Fruit fly (Drosophila melanogaster) ovary, adult (tissue): ENCODE results near the gene mdu.

ENCODE experiments used
- CG17801 ChIP-seq: fragments of 200-800 bp; optimal IDR thresholded peaks from 2 replicates; lab custom pipeline; 2019; ENCODE audit warnings: missing biosample characterization, mild to moderate bottlenecking, missing genetic modification characterization, moderate library complexity; ENCODE audit not compliant: partially characterized antibody

Gene mdu

DNA sequence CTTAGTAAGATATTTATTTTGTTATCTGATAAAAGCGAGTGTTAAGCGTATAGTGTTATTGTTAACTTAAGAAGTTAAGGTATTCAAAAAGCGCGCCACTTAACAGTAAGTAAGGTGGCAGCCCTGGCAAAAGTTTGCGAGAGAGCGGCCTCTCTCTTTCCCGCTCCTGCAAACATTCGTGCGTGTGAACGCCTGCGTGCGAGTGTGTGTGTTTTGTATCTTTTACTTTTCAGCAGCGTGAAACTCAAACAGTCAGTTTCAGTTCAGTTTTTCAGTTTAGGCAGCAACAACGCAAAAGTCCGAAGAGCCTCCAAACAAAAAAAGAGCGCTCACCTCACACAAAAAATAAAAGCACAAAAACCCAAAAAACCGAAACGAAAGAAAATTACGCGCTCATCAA is 25.6 kb upstream of the mdu start:
- TF ChIP-seq CG17801 (GFP tag; lab: Kevin White, UChicago), result no peak

DNA sequence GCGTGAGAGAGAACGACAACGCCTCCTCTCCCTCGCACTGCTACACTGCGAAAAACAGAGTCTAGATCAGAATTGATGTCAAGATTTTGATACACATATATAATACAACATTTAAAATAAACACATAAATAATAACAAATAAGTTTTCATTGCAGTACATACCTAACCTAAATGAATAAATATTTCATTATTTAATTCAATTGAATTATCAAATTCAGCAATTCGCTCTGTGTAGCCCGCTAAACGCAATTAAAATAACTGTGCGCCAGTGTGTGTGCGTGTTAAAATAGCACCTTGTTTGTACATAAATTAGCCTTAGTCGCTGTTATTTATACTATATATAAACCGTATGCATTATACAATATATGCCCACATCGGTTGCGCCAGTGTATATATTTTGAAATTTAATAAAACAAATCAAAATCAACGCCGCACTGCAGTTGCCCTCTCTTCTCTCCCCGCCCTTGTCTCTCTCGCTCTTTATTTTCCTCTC is 24.7 kb upstream of the mdu start:
- TF ChIP-seq CG17801 (GFP tag; lab: Kevin White, UChicago), result peak; percentile 98

DNA sequence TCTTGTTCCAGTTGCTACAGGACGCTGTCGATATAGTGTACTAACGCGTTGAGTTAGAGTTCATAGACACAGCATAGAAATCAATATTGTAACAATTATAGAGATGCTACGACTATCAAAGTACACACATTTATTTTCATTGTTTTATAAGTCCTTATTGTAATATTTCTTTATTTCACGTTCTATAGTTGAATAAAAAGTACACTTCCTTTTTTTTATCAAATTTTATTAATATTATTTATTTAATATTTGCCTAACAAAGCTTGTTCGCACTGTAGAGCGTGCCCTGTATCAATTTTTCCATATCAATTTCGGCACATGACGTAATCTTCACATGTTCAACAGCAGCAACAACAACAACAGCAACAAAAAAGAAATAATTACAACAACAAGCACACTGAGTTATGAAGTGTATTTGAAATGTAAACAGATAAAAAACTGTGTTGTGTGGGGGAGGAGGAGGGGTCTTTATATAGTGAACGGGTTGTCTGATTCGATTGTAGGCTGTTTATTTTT is 23.0 kb upstream of the mdu start:
- peak; percentile 46 for TF ChIP-seq CG17801 (GFP tag; lab: Kevin White, UChicago)

- TF ChIP-seq CG17801 (GFP tag; lab: Kevin White, UChicago), result no peak
These were observed 16.7 kb upstream of the mdu start for dm6 chrX:12480282-12480681.

DNA sequence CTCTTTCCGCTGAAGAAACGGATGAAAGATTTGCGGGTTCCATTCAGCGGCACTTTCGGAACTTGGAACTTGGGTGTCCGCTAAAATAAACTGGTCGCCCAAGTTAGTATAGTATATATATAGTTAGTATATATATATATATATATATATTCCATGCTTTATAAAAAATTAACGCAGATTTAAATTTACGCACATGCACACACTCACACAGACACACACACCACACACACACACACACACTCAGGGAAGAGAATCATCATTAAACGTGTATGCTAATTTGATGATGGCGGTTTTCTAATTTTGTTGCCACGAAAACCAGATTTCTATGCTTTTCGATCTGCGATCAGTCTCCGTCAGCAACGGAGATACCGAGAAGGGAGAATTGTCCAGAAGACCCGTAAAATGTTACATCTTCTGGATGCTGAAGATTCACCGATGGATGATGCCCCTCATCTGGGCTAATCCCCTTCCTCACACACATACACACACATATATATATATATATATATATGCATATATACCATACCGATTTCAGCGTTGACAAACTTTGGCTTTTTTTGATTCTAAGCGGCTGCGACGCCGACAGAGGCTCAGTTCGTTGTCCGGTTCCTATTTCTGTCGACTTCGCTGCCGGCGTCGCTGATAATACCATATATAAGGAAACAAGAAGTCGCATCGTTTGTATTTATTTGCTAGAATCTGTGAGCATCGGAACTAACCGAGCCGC is 10.5 kb upstream of the mdu start, which contains the start of gene Cpr11A:
Cpr11A (plus strand) TSS at position 677 of the 727 bp plus-strand sequence.
- TF ChIP-seq CG17801 (GFP tag; lab: Kevin White, UChicago), result no peak

dm6 chrX:12487485-12487884 is 9.5 kb upstream of the mdu start:
- TF ChIP-seq CG17801 (GFP tag; lab: Kevin White, UChicago), result no peak

DNA sequence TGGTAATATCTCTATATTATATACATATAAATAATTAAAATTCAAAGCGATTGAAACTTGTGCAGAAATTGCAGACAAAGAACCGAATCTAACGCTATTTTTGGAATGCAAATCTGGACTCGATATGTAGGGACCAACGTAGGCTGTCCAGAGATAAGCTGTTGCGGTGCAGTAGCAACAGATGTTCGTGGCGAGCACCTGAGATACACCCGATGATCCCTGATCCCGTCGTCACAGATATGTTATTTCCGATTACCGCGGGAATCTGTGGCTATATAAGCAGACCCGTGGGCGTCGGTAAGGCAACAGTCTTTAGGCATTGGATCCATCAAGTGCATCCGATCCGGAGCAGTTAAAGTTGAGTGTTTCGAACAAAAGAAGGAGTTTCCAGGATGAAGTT is 7.0 kb upstream of the mdu start, which contains the start of gene Lsp1alpha:
Lsp1alpha (plus strand) TSS at position 301 of the 400 bp plus-strand sequence.
- TF ChIP-seq CG17801 (GFP tag; lab: Kevin White, UChicago), result no peak

- TF ChIP-seq CG17801 (GFP tag; lab: Kevin White, UChicago), result no peak
These were observed 491 bp upstream of the mdu start, which contains the start of gene Mks1 for dm6 chrX:12496497-12496896. TSS of gene Mks1 (minus strand) at chrX:12496597.

DNA sequence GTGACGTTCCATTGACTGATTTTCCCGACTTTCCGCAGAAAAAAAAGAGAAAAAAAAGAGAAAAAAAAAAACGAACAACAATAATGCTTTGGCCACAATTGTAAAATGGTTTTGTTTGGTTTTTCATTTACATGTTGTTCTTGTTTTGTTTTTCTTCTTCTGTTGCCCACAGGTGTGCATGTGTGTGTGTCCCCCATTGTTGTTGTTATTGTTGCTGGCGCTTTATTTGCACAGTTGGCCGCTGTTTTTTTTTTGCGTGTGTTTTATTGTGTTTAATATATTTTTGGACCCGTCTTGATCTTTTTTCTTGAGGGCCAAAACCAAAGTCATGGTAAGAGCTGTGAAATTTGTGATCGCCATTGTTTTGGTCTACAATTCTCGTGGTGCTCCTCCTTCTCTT is 1.1 kb downstream of the mdu start:
- peak; percentile 77 for TF ChIP-seq CG17801 (GFP tag; lab: Kevin White, UChicago)

- TF ChIP-seq CG17801 (GFP tag; lab: Kevin White, UChicago), result no peak
These were observed 10.6 kb downstream of the mdu start for dm6 chrX:12507589-12507988.

- TF ChIP-seq CG17801 (GFP tag; lab: Kevin White, UChicago), result peak; percentile 79
These were observed 14.0 kb downstream of the mdu start for dm6 chrX:12510750-12511649.

- no peak for TF ChIP-seq CG17801 (GFP tag; lab: Kevin White, UChicago)
These were observed 36.6 kb downstream of the mdu start for dm6 chrX:12533560-12533959.

DNA sequence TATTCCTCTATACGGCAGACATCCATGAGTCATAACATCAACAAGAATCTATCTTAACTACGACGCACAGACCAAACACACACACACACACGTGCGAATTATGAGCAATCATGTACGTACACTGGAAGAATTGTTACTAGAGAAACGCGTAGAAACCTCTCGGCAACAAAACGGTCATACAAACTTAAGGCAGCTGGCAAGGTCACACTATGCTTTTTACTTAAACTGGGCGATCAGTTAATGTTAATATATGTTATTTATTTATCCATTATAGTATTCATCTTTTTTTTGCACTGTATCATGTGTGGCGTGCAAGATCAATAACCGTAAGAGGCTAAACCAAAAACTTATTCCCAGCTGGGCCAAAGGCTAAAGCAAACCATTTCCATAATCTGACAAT is 42.2 kb downstream of the mdu start:
- TF ChIP-seq CG17801 (GFP tag; lab: Kevin White, UChicago), result no peak

- no peak for TF ChIP-seq CG17801 (GFP tag; lab: Kevin White, UChicago)
These were observed 43.8 kb downstream of the mdu start for dm6 chrX:12540770-12541169.

- no peak for TF ChIP-seq CG17801 (GFP tag; lab: Kevin White, UChicago)
These were observed 49.1 kb downstream of the mdu start for dm6 chrX:12546119-12546518.
